Worm (Caenorhabditis elegans) whole organism, L4 larva: Measurements from ENCODE around the gene D1014.4.

Experiments used
- F10B5.3 ChIP-seq: sonication (generic microtip); optimal IDR thresholded peaks from 2 replicates; lab custom pipeline; 2016; ENCODE audit warnings: mild to moderate bottlenecking, missing genetic modification characterization, missing compliant biosample characterization
- F49E8.2 ChIP-seq: sonication (generic microtip); optimal IDR thresholded peaks from 2 replicates; lab custom pipeline; 2016; ENCODE audit warnings: missing compliant biosample characterization, mild to moderate bottlenecking, missing genetic modification characterization, borderline replicate concordance
- R02D3.7 ChIP-seq: fragments of 150-350 bp; sonication (generic microtip); optimal IDR thresholded peaks from 3 replicates; lab custom pipeline; 2014; ENCODE audit warnings: missing biosample characterization, missing genetic modification characterization
- T20F7.1 ChIP-seq: fragments of 200-800 bp; sonication (Bioruptor generic); optimal IDR thresholded peaks from 2 replicates; lab custom pipeline; 2018; ENCODE audit warnings: mild to moderate bottlenecking, missing genetic modification characterization, missing compliant biosample characterization
- T26A8.4 ChIP-seq: fragments of 200-800 bp; sonication (Bioruptor generic); IDR thresholded peaks from 2 replicates; pipeline ENCODE4 v1.3.6; 2022; ENCODE audit warnings: missing genetic modification characterization, missing compliant biosample characterization
- aly-2 ChIP-seq: sonication (generic microtip); optimal IDR thresholded peaks from 2 replicates; lab custom pipeline; 2018; ENCODE audit warnings: missing biosample characterization, missing genetic modification characterization
- ama-1 ChIP-seq: fragments of 150-350 bp; optimal IDR thresholded peaks from 2 replicates; lab custom pipeline; 2014; ENCODE audit warnings: inconsistent platforms, mixed read lengths
- arid-1 ChIP-seq: fragments of 200-800 bp; sonication (Bioruptor generic); conservative IDR thresholded peaks from 2 replicates; pipeline ENCODE4 v1.3.6; 2022; ENCODE audit warnings: missing genetic modification reagents, missing genetic modification characterization, missing compliant biosample characterization
- ceh-32 ChIP-seq: sonication (generic microtip); optimal IDR thresholded peaks from 2 replicates; lab custom pipeline; 2016; ENCODE audit warnings: mild to moderate bottlenecking, missing genetic modification characterization, missing compliant biosample characterization; ENCODE audit not compliant: poor library complexity
- daf-19 ChIP-seq: fragments of 200-800 bp; sonication (Bioruptor generic); conservative IDR thresholded peaks from 2 replicates; pipeline ENCODE4 v1.3.6; 2022; ENCODE audit warnings: missing genetic modification characterization, missing compliant biosample characterization
- daf-8 ChIP-seq: fragments of 200-800 bp; sonication (Bioruptor generic); IDR thresholded peaks from 2 replicates; pipeline ENCODE4 v1.3.6; 2022; ENCODE audit warnings: missing genetic modification characterization, missing compliant biosample characterization
- egl-27 ChIP-seq: sonication (generic microtip); optimal IDR thresholded peaks from 3 replicates; lab custom pipeline; 2017; ENCODE audit warnings: missing biosample characterization, missing genetic modification reagents, missing genetic modification characterization
- lin-38 ChIP-seq: fragments of 200-800 bp; sonication (Bioruptor generic); IDR thresholded peaks from 2 replicates; pipeline ENCODE4 v1.3.6; 2022; ENCODE audit warnings: missing genetic modification reagents, missing genetic modification characterization, missing compliant biosample characterization
- lin-39 ChIP-seq: fragments of 150-350 bp; optimal IDR thresholded peaks from 2 replicates; lab custom pipeline; 2014; ENCODE audit warnings: missing biosample characterization, missing genetic modification reagents, missing genetic modification characterization
- madf-5 ChIP-seq, 2 experiments: fragments of 200-800 bp; sonication (Bioruptor generic); IDR thresholded peaks; 2 replicates each; pipeline ENCODE4 v1.3.6; 2022; ENCODE audit warnings: missing compliant biosample characterization in 2 of 2, missing genetic modification characterization in 2 of 2
- mxl-2 ChIP-seq: fragments of 200-800 bp; sonication (Bioruptor generic); conservative IDR thresholded peaks from 2 replicates; pipeline ENCODE4 v1.3.6; 2022; ENCODE audit warnings: missing genetic modification reagents, missing genetic modification characterization, missing compliant biosample characterization
- mxl-3 ChIP-seq: fragments of 200-800 bp; sonication (Bioruptor generic); optimal IDR thresholded peaks from 2 replicates; lab custom pipeline; 2018; ENCODE audit warnings: mild to moderate bottlenecking, missing genetic modification characterization, missing compliant biosample characterization
- nhr-11 ChIP-seq: fragments of 150-350 bp; optimal IDR thresholded peaks from 2 replicates; lab custom pipeline; 2014; ENCODE audit warnings: missing biosample characterization, missing genetic modification characterization
- nhr-237 ChIP-seq: sonication (generic microtip); optimal IDR thresholded peaks from 2 replicates; lab custom pipeline; 2017; ENCODE audit warnings: missing biosample characterization, missing genetic modification characterization
- nhr-28 ChIP-seq: fragments of 150-350 bp; optimal IDR thresholded peaks from 2 replicates; lab custom pipeline; 2014; ENCODE audit warnings: missing biosample characterization, missing genetic modification characterization
- nhr-41 ChIP-seq: fragments of 200-800 bp; sonication (Bioruptor generic); IDR thresholded peaks from 2 replicates; pipeline ENCODE4 v1.3.6; 2022; ENCODE audit warnings: missing genetic modification reagents, missing genetic modification characterization, missing compliant biosample characterization
- nhr-76 ChIP-seq: fragments of 150-350 bp; optimal IDR thresholded peaks from 2 replicates; lab custom pipeline; 2014; ENCODE audit warnings: missing biosample characterization, missing genetic modification characterization
- pqm-1 ChIP-seq: sonication (generic microtip); optimal IDR thresholded peaks from 2 replicates; lab custom pipeline; 2017; ENCODE audit warnings: missing biosample characterization, missing genetic modification characterization
- saeg-2 ChIP-seq: fragments of 200-800 bp; sonication (Bioruptor generic); IDR thresholded peaks from 2 replicates; pipeline ENCODE4 v1.3.6; 2022; ENCODE audit warnings: missing genetic modification reagents, missing genetic modification characterization, missing compliant biosample characterization
- skn-1 ChIP-seq: fragments of 150-350 bp; optimal IDR thresholded peaks from 2 replicates; lab custom pipeline; 2014; ENCODE audit warnings: missing biosample characterization, missing genetic modification characterization
- spr-3 ChIP-seq: fragments of 200-800 bp; sonication (Bioruptor generic); optimal IDR thresholded peaks from 2 replicates; lab custom pipeline; 2018; ENCODE audit warnings: mild to moderate bottlenecking, missing genetic modification characterization, missing compliant biosample characterization
- unc-39 ChIP-seq: sonication (generic microtip); optimal IDR thresholded peaks from 2 replicates; lab custom pipeline; 2017; ENCODE audit warnings: missing biosample characterization, missing genetic modification characterization
- unc-62 ChIP-seq, 3 experiments: fragments of 150-350 bp in 1 of 3; sonication (generic microtip); optimal IDR thresholded peaks in 2 of 3; peaks in 1 of 3; 1 replicate in 1 of 3; 2 replicates in 2 of 3; lab custom pipeline; 2014 to 2017; ENCODE audit warnings: missing biosample characterization in 3 of 3, missing genetic modification characterization in 3 of 3, missing genetic modification reagents in 3 of 3, missing genotype in 1 of 3
- zfp-2 ChIP-seq: sonication (generic microtip); optimal IDR thresholded peaks from 2 replicates; lab custom pipeline; 2016; ENCODE audit warnings: mild to moderate bottlenecking, missing genetic modification characterization, missing compliant biosample characterization
- zfp-3 ChIP-seq: fragments of 200-800 bp; sonication (Bioruptor generic); conservative IDR thresholded peaks from 2 replicates; pipeline ENCODE4 v1.3.6; 2022; ENCODE audit warnings: missing genetic modification reagents, missing genetic modification characterization, missing compliant biosample characterization
- zip-11 ChIP-seq: fragments of 200-800 bp; sonication (Bioruptor generic); IDR thresholded peaks from 2 replicates; pipeline ENCODE4 v1.3.6; 2022; ENCODE audit warnings: missing genetic modification characterization, missing compliant biosample characterization
- zip-2 ChIP-seq: fragments of 150-350 bp; optimal IDR thresholded peaks from 2 replicates; lab custom pipeline; 2014; ENCODE audit warnings: missing biosample characterization, missing genetic modification characterization

Gene D1014.4

DNA sequence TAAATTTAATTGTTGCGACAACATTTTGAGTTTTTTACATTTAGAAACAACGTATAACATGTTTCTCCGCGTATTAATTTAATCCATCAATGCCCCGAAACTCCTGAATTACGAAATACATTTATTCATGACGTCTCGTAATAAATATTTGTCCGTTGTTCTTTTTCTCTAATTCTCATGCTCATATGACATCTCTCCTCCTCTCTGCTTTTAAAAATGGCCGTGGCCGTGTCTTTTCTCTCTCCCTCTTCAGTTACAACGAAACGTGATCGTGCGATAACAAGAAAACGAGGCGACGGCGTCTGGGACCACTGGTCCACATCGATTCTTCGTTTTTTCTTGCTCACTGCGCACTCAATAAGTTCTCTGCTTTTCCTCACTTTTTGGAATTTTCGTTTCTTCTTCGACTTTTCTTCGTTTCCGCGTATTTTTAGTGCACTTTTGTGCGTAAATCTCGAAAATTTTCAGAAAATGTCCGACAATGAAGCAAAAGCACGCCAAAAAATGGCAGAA is 2.8 kb upstream of the D1014.4 start, which contains the start of gene snap-1 (continued):
- TF ChIP-seq F10B5.3 (tag; lab: Kevin White, UChicago) (no peak), unc-39 (no peak)
- TF ChIP-seq, all 104 proteins: peak for 20

DNA sequence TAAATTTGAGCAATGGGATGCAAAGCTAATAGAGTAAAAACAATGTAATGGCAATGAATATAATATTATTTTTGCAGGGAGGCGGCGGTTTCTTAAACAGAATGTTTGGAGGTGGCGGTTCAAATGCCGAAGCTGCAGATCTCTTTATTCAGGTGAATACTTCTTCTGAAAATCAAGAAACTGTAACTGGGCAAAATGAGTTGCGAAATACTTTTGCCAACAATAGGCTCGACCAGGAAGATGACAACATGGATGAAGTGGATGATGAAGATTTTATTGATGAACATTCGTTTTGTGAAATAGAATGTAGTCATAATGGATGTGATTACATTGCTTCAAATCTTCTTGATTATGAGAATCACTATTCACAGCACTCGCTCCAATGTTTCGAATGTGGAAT is 2.2 kb upstream of the D1014.4 start:
- TF ChIP-seq unc-39 (no peak), mxl-3 (no peak), F49E8.2 (tag; lab: Kevin White, UChicago) (no peak), unc-62 (GFP tag; optimal IDR thresholded peaks at IDR 0.05 in 1 of 2; lab: Kevin White, UChicago) (no peak), unc-62 (tag; optimal IDR thresholded peaks at IDR 0.05; lab: Kevin White, UChicago) (no peak), nhr-41 (GFP tag; lab: Robert Waterston, UW) (no peak), egl-27 (no peak), lin-39 (no peak), zfp-2 (no peak)
- TF ChIP-seq, all 104 proteins: peak for 0

DNA sequence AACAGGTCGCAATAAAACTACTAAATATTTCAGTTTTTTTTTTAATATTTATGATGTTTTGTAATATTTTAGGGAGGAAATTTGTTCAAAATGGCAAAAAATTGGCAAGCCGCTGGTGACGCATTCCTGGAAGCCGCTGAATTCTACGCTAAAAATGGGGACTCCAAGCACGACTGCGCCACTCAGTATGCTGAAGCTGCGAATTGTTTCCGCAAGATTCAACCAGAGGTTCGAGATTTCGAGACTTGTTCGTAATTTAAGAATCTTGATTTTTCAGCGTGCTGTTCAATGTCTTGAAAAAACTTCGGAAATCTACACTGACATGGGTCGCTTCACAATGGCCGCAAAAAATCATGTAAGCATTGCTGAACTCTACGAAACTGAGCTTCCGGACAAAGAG is 1.4 kb upstream of the D1014.4 start:
- TF ChIP-seq zfp-3 (GFP tag; lab: Robert Waterston, UW), result 0 out of 2 replicates have a peak, but pooled peaks have one; percentile 20
- 0 out of 2 replicates have a peak, but pooled peaks have one; percentile 17 for TF ChIP-seq lin-38 (GFP tag; lab: Robert Waterston, UW)
- TF ChIP-seq ama-1 (lab: Kevin White, UChicago), result peak; percentile 3
- no peak for TF ChIP-seq aly-2 (tag; lab: Kevin White, UChicago)
- no peak for TF ChIP-seq skn-1
- peak; percentile 36; the same call in 1 of the 2 replicates for TF ChIP-seq T26A8.4

DNA sequence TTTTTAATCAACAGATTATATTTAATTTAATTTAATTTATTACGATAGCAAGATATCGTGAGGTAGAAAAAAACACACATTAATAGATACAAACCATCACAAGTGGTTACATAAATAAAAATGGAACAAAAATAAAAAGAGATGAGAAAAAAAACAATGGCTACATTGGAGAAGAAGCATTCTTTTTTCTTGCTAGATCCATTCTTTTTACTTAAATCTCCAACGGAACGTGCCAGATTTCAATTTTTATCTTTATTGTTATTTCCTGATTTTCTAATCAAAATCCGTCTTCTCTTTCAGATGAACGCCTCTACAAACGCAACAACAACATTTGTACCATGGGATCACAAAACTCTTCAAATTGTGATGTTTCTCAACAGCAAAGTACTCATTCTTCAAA is 10.6 kb downstream of the D1014.4 start, which contains the start of gene D1014.2:
TSS of gene D1014.2 (plus strand) at position 301 of the 400 bp plus-strand sequence.
- TF ChIP-seq arid-1 (no peak), F10B5.3 (tag; lab: Kevin White, UChicago) (no peak), zip-11 (no peak), daf-19 (no peak), madf-5 (GFP tag; IDR thresholded peaks at IDR 0.05; lab: Robert Waterston, UW) (no peak), ceh-32 (no peak), nhr-11 (no peak), saeg-2 (GFP tag; lab: Robert Waterston, UW) (no peak), T20F7.1 (GFP tag; lab: Kevin White, UChicago) (no peak), T26A8.4 (no peak), pqm-1 (tag; lab: Kevin White, UChicago) (no peak), daf-8 (no peak)
- TF ChIP-seq, all 104 proteins: peak for 0

DNA sequence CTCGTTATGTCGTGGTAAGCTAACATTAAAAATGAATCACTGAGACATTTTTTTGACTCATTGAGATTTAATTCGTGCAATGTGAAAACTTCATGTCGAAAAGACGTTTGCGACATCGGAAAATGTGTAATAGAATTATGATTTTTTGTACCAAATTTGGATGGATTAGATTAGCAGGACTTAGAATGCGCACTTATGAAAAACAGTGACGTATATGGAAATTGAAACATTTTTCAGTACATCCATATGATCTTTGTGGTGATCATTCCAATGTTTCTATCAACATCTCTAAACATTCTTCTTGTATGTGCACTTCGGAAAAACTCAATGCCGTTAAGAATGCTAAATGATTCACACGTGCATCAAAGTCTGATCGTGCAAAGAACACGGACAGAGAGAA is 11.5 kb downstream of the D1014.4 start:
- TF ChIP-seq zip-2 (tag; lab: Kevin White, UChicago) (no peak), unc-62 (GFP tag; optimal IDR thresholded peaks at IDR 0.05 in 1 of 2; lab: Kevin White, UChicago) (peak in 1 of 2 experiments; percentile 95), unc-62 (tag; optimal IDR thresholded peaks at IDR 0.05; lab: Kevin White, UChicago) (no peak)

DNA sequence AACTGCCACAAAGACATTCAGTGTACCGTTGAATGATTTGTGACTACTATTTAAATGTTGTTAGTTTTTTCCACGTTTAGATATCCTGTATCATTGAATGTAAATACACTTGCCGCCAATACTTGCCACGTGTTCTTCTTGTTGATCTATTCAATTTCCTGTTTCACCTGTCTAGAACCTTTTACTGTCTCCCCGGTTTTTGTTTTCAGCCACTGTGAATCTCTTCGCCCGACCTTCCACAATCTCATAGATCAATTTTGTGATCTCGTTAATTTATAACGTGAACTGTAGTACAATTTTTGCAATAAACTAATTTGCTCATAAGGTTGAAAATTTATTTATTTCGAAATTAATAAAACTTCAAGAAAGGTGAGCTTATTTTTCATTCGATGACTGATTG is 12.3 kb downstream of the D1014.4 start, which contains the start of gene D1014.13:
TSS of gene D1014.13 (plus strand) at position 301 of the 400 bp plus-strand sequence.
- TF ChIP-seq nhr-76 (tag; lab: Kevin White, UChicago), result no peak
- no peak for TF ChIP-seq nhr-28 (tag; lab: Kevin White, UChicago)
- TF ChIP-seq unc-62 (GFP tag; optimal IDR thresholded peaks at IDR 0.05 in 1 of 2; lab: Kevin White, UChicago), result peak in 1 of 2 experiments; percentile 74
- no peak for TF ChIP-seq unc-62 (tag; optimal IDR thresholded peaks at IDR 0.05; lab: Kevin White, UChicago)
- TF ChIP-seq mxl-2 (GFP tag; lab: Robert Waterston, UW), result no peak
- no peak for TF ChIP-seq spr-3 (GFP tag; lab: Kevin White, UChicago)
- TF ChIP-seq R02D3.7, result no peak
- no peak for TF ChIP-seq nhr-237
